Worm (Caenorhabditis elegans) whole organism, young adult: ENCODE results near the gene nprt-1.
A peak's percentile ranks its signal among the peaks of the same experiment; 100 is the strongest.

Source experiments
- B0035.1 ChIP-seq: sonication (generic microtip); optimal IDR thresholded peaks from 2 replicates; lab custom pipeline; 2016; ENCODE audit warnings: missing genetic modification characterization, mild to moderate bottlenecking, missing compliant biosample characterization, missing genotype, missing genetic modification reagents
- B0336.3 ChIP-seq: fragments of 200-800 bp; sonication (Bioruptor generic); IDR thresholded peaks from 2 replicates; pipeline ENCODE4 v1.3.6; 2022; ENCODE audit warnings: missing genetic modification characterization, missing compliant biosample characterization
- F22D6.2 ChIP-seq: sonication (generic microtip); optimal IDR thresholded peaks from 2 replicates; lab custom pipeline; 2016; ENCODE audit warnings: mild to moderate bottlenecking, missing genetic modification characterization, missing compliant biosample characterization
- F37B4.10 ChIP-seq: fragments of 200-800 bp; sonication (Bioruptor generic); IDR thresholded peaks from 2 replicates; pipeline ENCODE4 v1.3.6; 2022; ENCODE audit warnings: missing genetic modification characterization, missing compliant biosample characterization
- F57C9.4 ChIP-seq: sonication (generic microtip); optimal IDR thresholded peaks from 2 replicates; lab custom pipeline; 2017; ENCODE audit warnings: mild to moderate bottlenecking, missing genetic modification characterization, missing compliant biosample characterization
- Y53G8AR.9 ChIP-seq: fragments of 200-800 bp; sonication (Bioruptor generic); conservative IDR thresholded peaks from 2 replicates; pipeline ENCODE4 v1.3.6; 2022; ENCODE audit warnings: missing genetic modification reagents, missing genetic modification characterization, missing compliant biosample characterization
- Y95B8A.8 ChIP-seq: fragments of 200-800 bp; sonication (Bioruptor generic); IDR thresholded peaks from 2 replicates; pipeline ENCODE4 v1.3.6; 2022; ENCODE audit warnings: missing genetic modification reagents, missing genetic modification characterization, missing compliant biosample characterization
- aptf-3 ChIP-seq: fragments of 200-800 bp; sonication (Bioruptor generic); IDR thresholded peaks from 2 replicates; pipeline ENCODE4 v1.3.6; 2022; ENCODE audit warnings: missing genetic modification characterization, missing compliant biosample characterization
- atf-7 ChIP-seq: sonication (generic microtip); optimal IDR thresholded peaks from 2 replicates; lab custom pipeline; 2017; ENCODE audit warnings: mild to moderate bottlenecking, missing genetic modification characterization, missing compliant biosample characterization
- athp-1 ChIP-seq: sonication (generic microtip); optimal IDR thresholded peaks from 2 replicates; lab custom pipeline; 2017; ENCODE audit warnings: mild to moderate bottlenecking, missing genetic modification characterization, missing compliant biosample characterization
- attf-3 ChIP-seq: fragments of 200-800 bp; sonication (Bioruptor generic); conservative IDR thresholded peaks from 2 replicates; pipeline ENCODE4 v1.3.6; 2022; ENCODE audit warnings: missing genetic modification reagents, missing genetic modification characterization, missing compliant biosample characterization
- attf-5 ChIP-seq: fragments of 200-800 bp; sonication (Bioruptor generic); optimal IDR thresholded peaks from 2 replicates; lab custom pipeline; 2018; ENCODE audit warnings: mild to moderate bottlenecking, missing genetic modification characterization, missing compliant biosample characterization
- bed-2 ChIP-seq: fragments of 200-800 bp; sonication (Bioruptor generic); IDR thresholded peaks from 2 replicates; pipeline ENCODE4 v1.3.6; 2022; ENCODE audit warnings: missing genetic modification reagents, missing genetic modification characterization, missing compliant biosample characterization
- ccch-3 ChIP-seq: fragments of 200-800 bp; sonication (Bioruptor generic); optimal IDR thresholded peaks from 2 replicates; lab custom pipeline; 2018; ENCODE audit warnings: mild to moderate bottlenecking, missing genetic modification characterization, missing compliant biosample characterization
- cebp-1 ChIP-seq, 2 experiments: fragments of 200-800 bp in 1 of 2; sonication (Bioruptor generic) in 1 of 2; sonication (generic microtip) in 1 of 2; IDR thresholded peaks in 1 of 2; optimal IDR thresholded peaks in 1 of 2; 2 replicates each; pipeline versions ENCODE4 v1.3.6 to Lab custom; 2017 to 2022; ENCODE audit warnings: missing compliant biosample characterization in 2 of 2, missing genetic modification characterization in 2 of 2, mild to moderate bottlenecking in 1 of 2, missing genetic modification reagents in 1 of 2, moderate library complexity in 1 of 2
- ceh-40 ChIP-seq: fragments of 200-800 bp; sonication (Bioruptor generic); IDR thresholded peaks from 2 replicates; pipeline ENCODE4 v1.3.6; 2022; ENCODE audit warnings: missing genetic modification characterization, missing compliant biosample characterization
- die-1 ChIP-seq: sonication (generic microtip); optimal IDR thresholded peaks from 2 replicates; lab custom pipeline; 2016; ENCODE audit warnings: missing genotype, mild to moderate bottlenecking, missing genetic modification characterization, missing compliant biosample characterization
- dpl-1 ChIP-seq: fragments of 150-350 bp; optimal IDR thresholded peaks from 2 replicates; lab custom pipeline; 2014; ENCODE audit warnings: missing biosample characterization, missing genetic modification reagents, missing genetic modification characterization
- fkh-3 ChIP-seq: sonication (generic microtip); optimal IDR thresholded peaks from 2 replicates; lab custom pipeline; 2016; ENCODE audit warnings: mild to moderate bottlenecking, missing genetic modification characterization, missing compliant biosample characterization
- him-1 ChIP-seq: sonication (generic microtip); optimal IDR thresholded peaks from 2 replicates; lab custom pipeline; 2016; ENCODE audit warnings: missing genotype, missing genetic modification reagents, missing genetic modification characterization, missing compliant biosample characterization
- hmg-1.2 ChIP-seq: fragments of 200-800 bp; sonication (Bioruptor generic); IDR thresholded peaks from 2 replicates; pipeline ENCODE4 v1.3.6; 2022; ENCODE audit warnings: missing genetic modification reagents, missing genetic modification characterization, missing compliant biosample characterization
- hrde-1 ChIP-seq: sonication (generic microtip); optimal IDR thresholded peaks from 2 replicates; lab custom pipeline; 2016; ENCODE audit warnings: missing genetic modification characterization, mild to moderate bottlenecking, missing compliant biosample characterization, moderate library complexity, missing genotype, missing genetic modification reagents, borderline replicate concordance
- let-607 ChIP-seq, 2 experiments: fragments of 200-800 bp in 1 of 2; sonication (Bioruptor generic) in 1 of 2; sonication (generic microtip) in 1 of 2; optimal IDR thresholded peaks; 2 replicates each; lab custom pipeline; 2016 to 2018; ENCODE audit warnings: mild to moderate bottlenecking in 2 of 2, missing compliant biosample characterization in 2 of 2, missing genetic modification characterization in 2 of 2, moderate library complexity in 2 of 2, missing genotype in 1 of 2
- lin-26 ChIP-seq: fragments of 200-800 bp; sonication (Bioruptor generic); IDR thresholded peaks from 2 replicates; pipeline ENCODE4 v1.3.6; 2022; ENCODE audit warnings: missing genetic modification reagents, missing genetic modification characterization, missing compliant biosample characterization
- lin-35 ChIP-seq, 3 experiments: fragments of 150-350 bp in 2 of 3; sonication (generic microtip) in 1 of 3; optimal IDR thresholded peaks; 2 replicates each; lab custom pipeline; 2014 to 2018; ENCODE audit warnings: missing biosample characterization in 3 of 3, missing genetic modification characterization in 3 of 3, missing genetic modification reagents in 3 of 3
- mes-4 ChIP-seq: sonication (generic microtip); optimal IDR thresholded peaks from 2 replicates; lab custom pipeline; 2016; ENCODE audit warnings: missing genotype, missing genetic modification characterization, missing compliant biosample characterization
- nfya-1 ChIP-seq: sonication (generic microtip); optimal IDR thresholded peaks from 2 replicates; lab custom pipeline; 2017; ENCODE audit warnings: antibody characterized with exemption, missing compliant biosample characterization, missing genetic modification characterization, borderline replicate concordance; ENCODE audit not compliant: insufficient read depth
- nfya-2 ChIP-seq: fragments of 200-800 bp; sonication (Bioruptor generic); IDR thresholded peaks from 2 replicates; pipeline ENCODE4 v1.3.6; 2022; ENCODE audit warnings: missing genetic modification reagents, missing genetic modification characterization, missing compliant biosample characterization
- nhr-27 ChIP-seq: fragments of 200-800 bp; sonication (Bioruptor generic); optimal IDR thresholded peaks from 2 replicates; lab custom pipeline; 2018; ENCODE audit warnings: mild to moderate bottlenecking, missing genetic modification characterization, moderate library complexity, missing compliant biosample characterization
- nhr-80 ChIP-seq: sonication (generic microtip); optimal IDR thresholded peaks from 2 replicates; lab custom pipeline; 2016; ENCODE audit warnings: missing genetic modification characterization, missing compliant biosample characterization
- rcor-1 ChIP-seq: fragments of 200-800 bp; sonication (Bioruptor generic); IDR thresholded peaks from 2 replicates; pipeline ENCODE4 v1.3.6; 2022; ENCODE audit warnings: missing genetic modification reagents, missing genetic modification characterization, missing compliant biosample characterization
- snpc-1.1 ChIP-seq: sonication (generic microtip); optimal IDR thresholded peaks from 2 replicates; lab custom pipeline; 2017; ENCODE audit warnings: missing genetic modification characterization, mild to moderate bottlenecking, missing compliant biosample characterization, antibody characterized with exemption, moderate library complexity, missing genotype, missing genetic modification reagents; ENCODE audit not compliant: insufficient read depth
- sptf-2 ChIP-seq: fragments of 200-800 bp; sonication (Bioruptor generic); optimal IDR thresholded peaks from 2 replicates; lab custom pipeline; 2018; ENCODE audit warnings: mild to moderate bottlenecking, missing genetic modification characterization, missing compliant biosample characterization
- tbx-9 ChIP-seq: sonication (generic microtip); optimal IDR thresholded peaks from 2 replicates; lab custom pipeline; 2016; ENCODE audit warnings: borderline replicate concordance, missing genetic modification characterization, inconsistent platforms, missing compliant biosample characterization
- ztf-18 ChIP-seq: sonication (generic microtip); optimal IDR thresholded peaks from 2 replicates; lab custom pipeline; 2016; ENCODE audit warnings: missing genotype, mild to moderate bottlenecking, missing genetic modification characterization, missing compliant biosample characterization
- ztf-25 ChIP-seq: fragments of 200-800 bp; sonication (Bioruptor generic); IDR thresholded peaks from 2 replicates; pipeline ENCODE4 v1.3.6; 2022; ENCODE audit warnings: missing genetic modification reagents, missing genetic modification characterization, missing compliant biosample characterization
- ztf-3 ChIP-seq: fragments of 200-800 bp; sonication (Bioruptor generic); optimal IDR thresholded peaks from 2 replicates; lab custom pipeline; 2018; ENCODE audit warnings: mild to moderate bottlenecking, missing genetic modification characterization, missing compliant biosample characterization
- ztf-6 ChIP-seq: fragments of 200-800 bp; sonication (Bioruptor generic); IDR thresholded peaks from 2 replicates; pipeline ENCODE4 v1.3.6; 2022; ENCODE audit warnings: missing genetic modification reagents, missing genetic modification characterization, missing compliant biosample characterization

nprt-1 gene

DNA sequence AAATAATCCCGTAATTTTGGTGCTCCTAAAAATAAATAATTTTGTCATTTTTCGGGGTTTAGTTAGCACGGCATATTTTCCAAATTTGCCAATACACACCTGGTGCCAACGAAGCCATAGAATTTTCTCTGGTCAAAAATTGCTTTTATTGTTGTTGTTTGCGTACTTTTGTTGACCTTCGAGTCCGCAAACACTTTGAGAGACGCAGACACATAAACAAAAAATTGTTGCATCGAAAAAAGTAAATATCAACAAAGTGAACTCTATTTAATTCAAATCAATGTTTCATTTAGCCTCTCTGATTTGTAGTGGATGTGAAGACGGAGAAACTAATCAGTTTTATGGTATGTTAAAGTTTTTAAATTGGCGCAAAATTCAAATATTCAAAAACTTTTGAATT lies 44.0 kb downstream of the nprt-1 start, which contains the start of gene Y54G2A.40:
Y54G2A.40 (plus strand) TSS at position 213 of the 400 bp plus-strand sequence.
- TF ChIP-seq nhr-80 (tag; lab: Kevin White, UChicago): peak; percentile 6
- no peak for TF ChIP-seq Y53G8AR.9 (GFP tag; lab: Robert Waterston, UW)
- TF ChIP-seq let-607 (tag; optimal IDR thresholded peaks at IDR 0.05; lab: Kevin White, UChicago): no peak
- no peak for TF ChIP-seq F57C9.4
- TF ChIP-seq mes-4 (tag; lab: Kevin White, UChicago): no peak
- TF ChIP-seq snpc-1.1 (tag; lab: Kevin White, UChicago): no peak
- TF ChIP-seq F37B4.10 (GFP tag; lab: Robert Waterston, UW): no peak
- no peak for TF ChIP-seq nfya-2 (GFP tag; lab: Robert Waterston, UW)
- TF ChIP-seq ztf-18 (tag; lab: Kevin White, UChicago): no peak
- no peak for TF ChIP-seq athp-1 (tag; lab: Kevin White, UChicago)
- no peak for TF ChIP-seq ceh-40 (GFP tag; lab: Robert Waterston, UW)
- TF ChIP-seq attf-5 (GFP tag; lab: Kevin White, UChicago): peak; percentile 55
- no peak for TF ChIP-seq nhr-27
- TF ChIP-seq hmg-1.2 (GFP tag; lab: Robert Waterston, UW): peak; percentile 58
- TF ChIP-seq Y95B8A.8 (GFP tag; lab: Robert Waterston, UW): no peak
- TF ChIP-seq sptf-2: no peak
- TF ChIP-seq, all 124 proteins: peak for 3

DNA sequence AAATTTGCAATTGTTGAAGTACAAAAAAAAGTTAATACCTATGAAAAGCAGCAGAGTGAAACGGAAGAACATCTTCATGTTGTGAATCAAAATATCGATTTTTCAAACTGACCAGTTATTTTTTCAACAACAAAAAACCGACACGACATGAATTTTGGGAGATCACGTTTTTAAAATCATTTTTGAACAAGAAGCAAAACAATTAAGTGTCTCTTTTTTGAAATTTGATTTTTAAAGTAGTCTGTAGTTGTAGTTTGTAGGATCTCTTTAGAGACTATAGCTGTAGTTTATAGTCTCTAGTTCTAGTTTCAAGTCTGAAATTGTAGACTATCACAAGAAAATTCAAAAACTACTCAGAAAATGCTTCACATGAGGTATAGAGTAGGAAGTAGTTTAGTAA lies 46.4 kb downstream of the nprt-1 start, which contains the start of gene Y54G2A.15:
Y54G2A.15 (minus strand) TSS at position 101 of the 400 bp plus-strand sequence.
- TF ChIP-seq dpl-1 (GFP tag; lab: Kevin White, UChicago) (no peak), ztf-6 (GFP tag; lab: Robert Waterston, UW) (no peak), bed-2 (GFP tag; lab: Robert Waterston, UW) (no peak)

DNA sequence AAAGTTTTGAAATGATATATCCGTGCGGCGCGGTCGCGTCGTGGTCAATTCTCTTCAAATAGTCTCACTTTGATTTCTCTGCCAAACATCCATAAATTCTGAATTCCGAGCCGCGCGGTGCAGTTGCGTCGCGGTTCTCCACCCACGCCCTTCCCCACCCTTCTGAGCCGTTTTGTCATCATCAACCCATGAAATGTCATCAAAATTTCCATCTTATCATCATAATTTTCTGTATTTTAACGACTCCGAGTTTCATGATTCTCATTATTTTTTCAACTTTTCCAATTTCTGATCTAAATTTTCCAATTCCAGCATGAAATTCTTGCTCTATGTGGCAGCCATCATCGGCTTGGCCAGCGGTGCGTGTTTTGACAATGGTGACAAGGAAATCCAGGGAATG lies 48.1 kb downstream of the nprt-1 start, which contains the start of gene clec-84:
clec-84 (plus strand) TSS at position 301 of the 400 bp plus-strand sequence.
- TF ChIP-seq ztf-25 (GFP tag; lab: Robert Waterston, UW): no peak
- no peak for TF ChIP-seq rcor-1 (GFP tag; lab: Robert Waterston, UW)
- TF ChIP-seq him-1 (tag; lab: Kevin White, UChicago): no peak
- TF ChIP-seq attf-3: no peak
- no peak for TF ChIP-seq tbx-9
- no peak for TF ChIP-seq aptf-3
- no peak for TF ChIP-seq F37B4.10 (GFP tag; lab: Robert Waterston, UW)
- TF ChIP-seq sptf-2: no peak
- TF ChIP-seq nfya-2 (GFP tag; lab: Robert Waterston, UW): no peak

DNA sequence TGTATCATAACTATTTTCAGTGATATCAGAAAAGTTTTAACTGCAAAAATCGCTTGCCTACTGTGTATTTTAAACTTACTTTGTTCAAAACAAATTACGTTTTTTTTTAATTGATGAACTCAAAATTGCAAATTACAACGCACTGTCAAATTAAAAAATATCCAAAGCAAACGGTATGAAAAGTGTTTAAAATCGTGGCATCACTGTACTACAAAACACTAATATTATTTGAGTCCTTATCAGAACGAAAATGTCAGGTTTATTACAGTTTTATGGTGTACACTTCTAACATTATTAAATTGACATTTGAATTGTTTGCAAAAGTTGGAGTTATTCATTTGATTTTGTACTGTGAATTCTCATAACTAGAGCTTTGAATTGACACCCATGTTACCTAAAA lies 49.0 kb downstream of the nprt-1 start, which contains the start of gene clec-83:
clec-83 (minus strand) TSS at position 213 of the 400 bp plus-strand sequence.
- TF ChIP-seq B0035.1 (no peak), nhr-80 (tag; lab: Kevin White, UChicago) (peak; percentile 62)
- TF ChIP-seq, all 124 proteins: peak for 1

DNA sequence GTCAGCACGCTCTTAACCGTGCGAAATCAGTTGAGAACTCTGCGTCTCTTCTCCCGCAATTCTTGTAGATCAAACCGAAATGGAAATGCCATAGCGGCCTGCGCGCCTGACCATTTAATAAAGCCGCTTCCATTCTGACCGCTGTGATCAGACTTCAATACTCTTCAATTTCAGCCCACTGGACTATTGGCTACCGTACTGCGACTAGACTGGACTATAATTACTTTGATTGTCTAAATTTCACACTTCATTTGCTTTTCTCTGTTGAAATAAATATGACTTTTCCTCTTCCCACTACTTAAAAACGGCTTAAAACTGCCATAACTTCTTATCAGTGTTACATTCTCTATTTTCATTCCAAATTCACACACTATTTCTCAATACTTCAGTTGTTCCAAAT lies 51.9 kb downstream of the nprt-1 start, which contains the start of gene Y54G2A.7:
Y54G2A.7 (plus strand) TSS at position 301 of the 400 bp plus-strand sequence.
- peak; percentile 13 for TF ChIP-seq nhr-80 (tag; lab: Kevin White, UChicago)
- no peak for TF ChIP-seq atf-7 (tag; lab: Kevin White, UChicago)
- TF ChIP-seq mes-4 (tag; lab: Kevin White, UChicago): no peak
- no peak for TF ChIP-seq ztf-3 (GFP tag; lab: Kevin White, UChicago)

DNA sequence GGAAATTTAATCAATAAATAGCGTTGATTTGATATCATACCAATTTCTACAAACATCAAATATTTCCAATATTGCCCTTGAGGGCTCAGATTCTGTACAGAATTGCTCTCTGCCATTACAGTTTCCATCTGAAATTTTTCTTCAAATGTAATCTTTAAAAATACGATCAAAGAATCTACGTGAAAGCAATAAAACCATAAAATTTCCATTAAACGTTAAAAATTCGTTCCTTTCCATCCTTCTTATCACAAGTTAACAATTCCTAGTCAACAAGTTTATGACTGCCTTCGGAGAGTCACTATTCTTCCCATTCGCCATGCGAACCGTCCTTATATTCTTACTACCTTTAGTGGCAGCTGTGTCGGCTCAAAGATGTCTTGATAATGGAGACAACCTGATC lies 54.9 kb downstream of the nprt-1 start, which contains the start of gene clec-82:
clec-82 (plus strand) TSS at position 301 of the 400 bp plus-strand sequence.
- TF ChIP-seq nfya-1 (tag; lab: Kevin White, UChicago) (no peak), dpl-1 (GFP tag; lab: Kevin White, UChicago) (no peak), F37B4.10 (GFP tag; lab: Robert Waterston, UW) (no peak), hmg-1.2 (GFP tag; lab: Robert Waterston, UW) (no peak), lin-35 (GFP tag; optimal IDR thresholded peaks at IDR 0.05; lab: Kevin White, UChicago) (no peak), B0336.3 (no peak), ccch-3 (GFP tag; lab: Kevin White, UChicago) (no peak), hrde-1 (tag; lab: Kevin White, UChicago) (no peak), F22D6.2 (tag; lab: Kevin White, UChicago) (no peak), nhr-27 (no peak), cebp-1 (GFP tag; IDR thresholded peaks at IDR 0.05; lab: Robert Waterston, UW) (no peak), cebp-1 (tag; optimal IDR thresholded peaks at IDR 0.05; lab: Kevin White, UChicago) (no peak), lin-26 (GFP tag; lab: Robert Waterston, UW) (no peak), tbx-9 (no peak), die-1 (tag; lab: Kevin White, UChicago) (no peak), fkh-3 (no peak)
